Worm (Caenorhabditis elegans): ENCODE measurements around the gene C14F11.4.

DNA sequence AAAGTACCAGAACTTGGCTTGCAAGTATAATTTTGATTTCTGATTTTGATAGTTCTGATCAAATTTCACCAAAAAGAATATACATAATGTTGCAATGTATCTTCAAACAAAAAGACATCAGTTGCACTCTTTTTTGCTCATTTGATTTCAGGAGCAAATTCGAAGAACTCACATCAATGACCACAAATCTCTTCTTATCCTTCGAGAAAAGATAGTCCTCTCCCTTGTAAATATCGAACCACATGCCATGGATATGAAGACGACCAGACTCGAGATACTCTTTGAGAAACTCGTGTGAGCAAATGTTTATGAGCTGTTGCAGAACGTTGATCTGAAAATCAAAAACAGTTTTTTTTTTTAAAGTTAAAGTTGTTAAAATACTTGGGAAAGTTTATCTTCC is 30.0 kb downstream of the C14F11.4 start:
- TF ChIP-seq ceh-44 (GFP tag; IDR thresholded peaks at IDR 0.05) (no peak), zfp-3 (GFP tag; conservative IDR thresholded peaks at IDR 0.05) (no peak), ceh-82 (tag; optimal IDR thresholded peaks at IDR 0.05) (no peak), egl-27 (tag; optimal IDR thresholded peaks at IDR 0.05) (no peak), zag-1 (tag; optimal IDR thresholded peaks at IDR 0.05) (no peak), lin-1 (GFP tag; IDR thresholded peaks at IDR 0.05) (no peak), skn-1 (tag; optimal IDR thresholded peaks at IDR 0.05) (no peak), nhr-41 (GFP tag; IDR thresholded peaks at IDR 0.05) (no peak), T26A8.4 (GFP tag; IDR thresholded peaks at IDR 0.05) (no peak), tag-97 (GFP tag; IDR thresholded peaks at IDR 0.05) (no peak), ZK546.5 (tag; optimal IDR thresholded peaks at IDR 0.05) (no peak), nhr-111 (GFP tag; optimal IDR thresholded peaks at IDR 0.05) (no peak)
